Fruit fly (Drosophila melanogaster) whole organism, embryonic: Measurements from ENCODE around the gene SIFaR.

Experiments
- CG14050 ChIP-seq: fragments of 200-800 bp; sonication (Bioruptor generic); IDR thresholded peaks from 3 replicates; pipeline ENCODE4 v1.3.6; 2022; ENCODE audit warnings: missing biosample characterization, missing genetic modification characterization
- CG3995 ChIP-seq: fragments of 200-800 bp; sonication (Bioruptor generic); optimal IDR thresholded peaks from 3 replicates; lab custom pipeline; 2016; ENCODE audit warnings: missing biosample characterization, missing genetic modification characterization
- CG7357 ChIP-seq: fragments of 200-800 bp; sonication (Bioruptor generic); IDR thresholded peaks from 3 replicates; pipeline ENCODE4 v1.3.6; 2022; ENCODE audit warnings: missing biosample characterization, missing genetic modification characterization
- Eip74EF ChIP-seq, 2 experiments: fragments of 200-800 bp in 1 of 2; fragments of >200 bp in 1 of 2; sonication (Bioruptor generic) in 1 of 2; optimal IDR thresholded peaks; 2 replicates each; lab custom pipeline; 2017 to 2019; ENCODE audit warnings: missing biosample characterization in 2 of 2, missing genetic modification characterization in 2 of 2, mild to moderate bottlenecking in 1 of 2, moderate library complexity in 1 of 2
- HmgD ChIP-seq: fragments of 200-800 bp; sonication (Bioruptor generic); optimal IDR thresholded peaks from 3 replicates; lab custom pipeline; 2016; ENCODE audit warnings: missing biosample characterization, missing genetic modification characterization
- Lhr ChIP-seq: fragments of 200-800 bp; sonication (Bioruptor generic); optimal IDR thresholded peaks from 3 replicates; lab custom pipeline; 2017; ENCODE audit warnings: mild to moderate bottlenecking, missing biosample characterization, missing genetic modification reagents, missing genetic modification characterization
- Ptx1 ChIP-seq: fragments of 200-800 bp; sonication (Bioruptor generic); IDR thresholded peaks from 2 replicates; pipeline ENCODE4 v1.3.6; 2022; ENCODE audit warnings: missing biosample characterization, missing genetic modification characterization
- ash1 ChIP-seq: fragments of 200-800 bp; sonication (Bioruptor generic); optimal IDR thresholded peaks from 2 replicates; lab custom pipeline; 2018; ENCODE audit warnings: missing biosample characterization, mild to moderate bottlenecking, missing genetic modification characterization
- kay ChIP-seq: fragments of 200-800 bp; sonication (Bioruptor generic); optimal IDR thresholded peaks from 2 replicates; lab custom pipeline; 2016; ENCODE audit warnings: missing biosample characterization, missing genetic modification characterization
- peb ChIP-seq: fragments of 200-800 bp; sonication (Bioruptor generic); IDR thresholded peaks from 2 replicates; pipeline ENCODE4 v1.3.6; 2022; ENCODE audit warnings: missing biosample characterization, missing genetic modification characterization
- ttk ChIP-seq: fragments of 200-800 bp; sonication (Bioruptor generic); IDR thresholded peaks from 2 replicates; pipeline ENCODE4 v2.1.2; 2022; ENCODE audit warnings: missing biosample characterization, missing genetic modification characterization

DNA sequence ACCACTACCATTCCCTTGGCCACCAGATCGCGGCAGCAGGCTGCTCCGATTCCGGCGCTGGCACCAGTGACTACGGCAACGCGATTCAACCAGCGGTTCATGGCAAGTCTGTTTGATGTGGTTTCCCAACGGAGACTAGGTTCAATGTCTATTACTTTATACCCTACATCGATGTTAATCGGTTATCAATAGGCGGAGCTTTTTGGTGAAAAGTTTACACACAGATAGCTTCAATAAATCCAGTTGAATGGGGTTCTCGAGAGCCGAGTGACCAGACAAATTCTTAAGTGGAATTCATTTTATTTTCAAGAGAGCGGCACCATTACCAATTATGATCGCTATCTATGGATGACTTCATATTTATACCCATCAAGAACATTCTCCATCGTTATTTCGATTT, 17.7 kb downstream of the SIFaR start, which contains the start of gene CG3301:
- no peak for TF ChIP-seq ash1 (GFP tag; lab: Kevin White, UChicago)
- no peak for TF ChIP-seq CG14050 (GFP tag; lab: Robert Waterston, UW)
- TF ChIP-seq kay (GFP tag; lab: Kevin White, UChicago), result no peak
- TF ChIP-seq HmgD (GFP tag; lab: Kevin White, UChicago), result no peak
- TF ChIP-seq Ptx1 (GFP tag; lab: Robert Waterston, UW), result no peak
- no peak for TF ChIP-seq Eip74EF (GFP tag; optimal IDR thresholded peaks at IDR 0.05; lab: Kevin White, UChicago)
- no peak for TF ChIP-seq CG3995 (GFP tag; lab: Kevin White, UChicago)
- no peak for TF ChIP-seq Lhr (GFP tag; lab: Kevin White, UChicago)
- TF ChIP-seq CG7357 (GFP tag; lab: Robert Waterston, UW), result no peak
- no peak for TF ChIP-seq ttk (GFP tag; lab: Robert Waterston, UW)
- TF ChIP-seq peb (GFP tag; lab: Robert Waterston, UW), result no peak
